Worm (Caenorhabditis elegans): ENCODE data around the gene C32B5.18.

ce11 chrII:922778-923177 is 37.5 kb upstream of the C32B5.18 start:
- TF ChIP-seq tbx-2 (tag; optimal IDR thresholded peaks at IDR 0.05) (no peak), nhr-11 (tag; optimal IDR thresholded peaks at IDR 0.05) (no peak), elt-2 (tag; optimal IDR thresholded peaks at IDR 0.05) (no peak), lim-6 (tag; optimal IDR thresholded peaks at IDR 0.05) (no peak), odd-2 (tag; optimal IDR thresholded peaks at IDR 0.05) (no peak), lin-11 (tag; optimal IDR thresholded peaks at IDR 0.05) (no peak), hlh-30 (tag; optimal IDR thresholded peaks at IDR 0.05; ENCODE audit: insufficient read depth) (no peak), F13H6.1 (tag; optimal IDR thresholded peaks at IDR 0.05) (no peak), dve-1 (tag; optimal IDR thresholded peaks at IDR 0.05) (no peak), rnt-1 (tag; optimal IDR thresholded peaks at IDR 0.05) (no peak), pqm-1 (tag; optimal IDR thresholded peaks at IDR 0.05) (no peak), ama-1 (optimal IDR thresholded peaks at IDR 0.05) (no peak), ceh-22 (tag; optimal IDR thresholded peaks at IDR 0.05) (no peak)
